Fruit fly (Drosophila melanogaster) whole organism, embryonic: Measurements from ENCODE around the gene CG6340.
A peak's percentile ranks its signal among the peaks of the same experiment; 100 is the strongest.

Experiments
- CG11398 ChIP-seq: fragments of 200-800 bp; sonication (Bioruptor generic); optimal IDR thresholded peaks from 2 replicates; lab custom pipeline; 2016; ENCODE audit warnings: missing biosample characterization, missing genetic modification characterization
- CG31365 ChIP-seq: fragments of 200-800 bp; sonication (Bioruptor generic); optimal IDR thresholded peaks from 2 replicates; lab custom pipeline; 2018; ENCODE audit warnings: missing biosample characterization, mild to moderate bottlenecking, missing genetic modification characterization
- CG31441 ChIP-seq: fragments of 200-800 bp; sonication (Bioruptor generic); IDR thresholded peaks from 2 replicates; pipeline ENCODE4 v1.3.6; 2022; ENCODE audit warnings: missing biosample characterization, missing genetic modification characterization
- CG4360 ChIP-seq: fragments of 200-800 bp; sonication (Bioruptor generic); IDR thresholded peaks from 2 replicates; pipeline ENCODE4 v1.3.6; 2022; ENCODE audit warnings: missing biosample characterization, missing genetic modification characterization
- CG7271 ChIP-seq: fragments of 200-800 bp; sonication (Bioruptor generic); optimal IDR thresholded peaks from 2 replicates; lab custom pipeline; 2018; ENCODE audit warnings: missing biosample characterization, mild to moderate bottlenecking, missing genetic modification characterization, moderate library complexity
- CG8944 ChIP-seq: fragments of 200-800 bp; sonication (Bioruptor generic); optimal IDR thresholded peaks from 3 replicates; lab custom pipeline; 2016; ENCODE audit warnings: missing biosample characterization, missing genetic modification characterization
- CG9876 ChIP-seq: fragments of 200-800 bp; sonication (Bioruptor generic); optimal IDR thresholded peaks from 2 replicates; lab custom pipeline; 2016; ENCODE audit warnings: missing biosample characterization, missing genetic modification characterization
- Hey ChIP-seq: fragments of 200-800 bp; sonication (Bioruptor generic); optimal IDR thresholded peaks from 3 replicates; lab custom pipeline; 2018; ENCODE audit warnings: missing biosample characterization, mild to moderate bottlenecking, missing genetic modification characterization
- chm ChIP-seq: fragments of 200-800 bp; sonication (Bioruptor generic); IDR thresholded peaks from 2 replicates; pipeline ENCODE4 v1.3.6; 2022; ENCODE audit warnings: missing biosample characterization, missing genetic modification characterization
- fd96Cb ChIP-seq: fragments of 200-800 bp; sonication (Bioruptor generic); optimal IDR thresholded peaks from 2 replicates; lab custom pipeline; 2018; ENCODE audit warnings: missing biosample characterization, mild to moderate bottlenecking, missing genetic modification characterization, moderate library complexity
- mam ChIP-seq: fragments of 200-800 bp; sonication (Bioruptor generic); optimal IDR thresholded peaks from 3 replicates; lab custom pipeline; 2016; ENCODE audit warnings: missing biosample characterization, missing genetic modification characterization
- slp2 ChIP-seq: fragments of 200-800 bp; sonication (Bioruptor generic); optimal IDR thresholded peaks from 2 replicates; lab custom pipeline; 2016; ENCODE audit warnings: missing biosample characterization, missing genetic modification characterization
- tap ChIP-seq: fragments of 200-800 bp; optimal IDR thresholded peaks from 3 replicates; lab custom pipeline; 2019; ENCODE audit warnings: missing biosample characterization, mild to moderate bottlenecking, missing genetic modification characterization, moderate library complexity

DNA sequence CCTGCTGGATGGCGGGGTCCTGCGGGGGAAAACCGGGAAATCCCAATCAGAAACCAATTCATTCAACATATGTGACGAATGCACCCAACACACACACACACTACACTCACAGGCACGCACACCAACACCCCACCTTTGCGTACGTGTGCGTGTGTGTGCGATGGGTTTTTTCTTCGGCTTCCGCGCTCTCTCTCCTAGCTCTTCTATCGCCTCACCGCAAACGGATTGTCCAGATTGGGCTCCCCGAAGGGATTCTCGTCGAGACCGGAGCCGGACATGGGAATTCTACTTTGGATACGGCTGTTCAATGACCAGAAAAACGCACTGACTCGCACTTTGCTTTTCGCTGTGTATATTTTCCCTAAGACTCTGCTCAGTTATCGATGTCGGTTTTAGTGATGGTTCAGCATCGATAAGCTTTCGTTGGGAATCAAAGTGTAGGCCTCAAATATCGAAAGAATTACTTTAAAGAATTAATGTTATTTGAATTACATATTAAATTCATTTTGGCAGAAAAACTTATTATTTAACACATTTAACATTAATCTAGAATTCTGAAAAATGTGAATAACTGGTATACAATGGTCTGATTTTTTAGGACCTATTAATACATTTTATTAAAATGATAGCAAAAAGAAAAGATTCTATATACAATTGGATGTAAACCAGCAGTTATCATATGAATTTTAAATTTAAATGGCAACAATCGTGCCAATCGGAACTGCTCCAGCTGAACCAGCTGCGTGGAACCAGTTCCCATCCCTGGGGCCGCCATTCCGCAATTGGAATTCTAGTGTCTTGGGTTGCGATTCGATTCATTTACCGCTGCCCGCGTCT is 32.5 kb upstream of the CG6340 start, which contains the start of the genes Scamp and Ahcy:
- TF ChIP-seq CG7271 (tag; lab: Kevin White, UChicago) (no peak), slp2 (GFP tag; lab: Kevin White, UChicago) (no peak), CG8944 (no peak), Hey (tag; lab: Kevin White, UChicago) (no peak), chm (GFP tag; lab: Robert Waterston, UW) (no peak), fd96Cb (tag; lab: Kevin White, UChicago) (no peak), CG31441 (GFP tag; lab: Robert Waterston, UW) (0 out of 2 replicates have a peak, but pooled peaks have one; percentile 30), CG11398 (GFP tag; lab: Kevin White, UChicago) (no peak), CG9876 (GFP tag; lab: Kevin White, UChicago) (no peak), CG31365 (tag; lab: Kevin White, UChicago) (no peak), CG4360 (no peak), tap (no peak), mam (GFP tag; lab: Kevin White, UChicago) (no peak)
